Worm (Caenorhabditis elegans) whole organism, mixed stage, embryonic: ENCODE data around the gene W08G11.5.

Experiments
- blmp-1 ChIP-seq: fragments of 150-350 bp; optimal IDR thresholded peaks from 2 replicates; lab custom pipeline; 2014; ENCODE audit warnings: missing biosample characterization, missing genetic modification characterization
- nhr-237 ChIP-seq: fragments of 150-350 bp; optimal IDR thresholded peaks from 2 replicates; lab custom pipeline; 2014; ENCODE audit warnings: missing biosample characterization, missing genetic modification characterization
- unc-62 ChIP-seq: fragments of 150-350 bp; optimal IDR thresholded peaks from 2 replicates; lab custom pipeline; 2014; ENCODE audit warnings: missing biosample characterization, missing genetic modification reagents, missing genetic modification characterization

DNA sequence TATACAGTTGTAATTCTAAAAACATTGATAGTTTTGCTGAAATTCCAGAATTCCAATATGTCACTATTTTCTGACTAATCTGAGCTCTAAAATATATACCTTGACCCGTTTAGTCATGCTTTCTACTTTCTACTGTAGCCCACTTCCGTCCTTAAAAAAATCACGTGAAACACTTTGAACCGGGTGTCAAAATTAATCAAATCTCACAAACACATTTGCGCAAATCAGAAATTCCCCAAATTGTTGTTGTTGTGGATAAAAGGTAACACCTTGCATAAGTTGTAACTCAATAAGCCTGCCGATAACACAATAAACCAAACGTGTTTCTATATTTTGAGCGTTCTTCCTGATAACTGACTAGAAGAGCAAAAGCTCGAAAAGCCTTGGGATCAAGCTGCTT is 39.1 kb downstream of the W08G11.5 start, which contains the start of gene srxa-7:
- TF ChIP-seq unc-62 (GFP tag; lab: Kevin White, UChicago) (no peak), nhr-237 (tag; lab: Kevin White, UChicago) (no peak), blmp-1 (tag; lab: Kevin White, UChicago) (no peak)
